Worm (Caenorhabditis elegans): Measurements from ENCODE around the gene F45E1.2.

Gene F45E1.2

DNA sequence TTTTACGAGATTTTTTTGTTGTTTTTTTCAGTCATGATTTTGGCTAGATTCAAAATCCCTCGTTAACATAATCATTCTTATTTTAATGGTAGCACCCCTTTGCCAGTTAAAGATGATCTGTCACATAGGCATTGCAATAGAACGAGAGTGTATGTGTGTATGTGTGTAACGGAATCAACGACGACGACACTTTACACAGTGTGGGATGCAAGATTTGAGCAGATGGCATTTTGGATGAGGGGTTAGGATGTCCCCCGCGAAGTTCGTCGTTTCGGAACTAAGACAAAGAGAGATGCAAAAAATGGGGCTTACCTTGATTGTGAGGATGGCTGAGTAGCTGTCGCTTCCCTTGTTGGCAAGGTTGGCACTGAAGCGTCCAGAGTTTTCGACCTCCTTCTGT is 48.5 kb downstream of the F45E1.2 start:
- TF ChIP-seq B0310.2 (tag; optimal IDR thresholded peaks at IDR 0.05) (no peak), tbx-37 (GFP tag; conservative IDR thresholded peaks at IDR 0.05) (no peak), tbx-11 (GFP tag; IDR thresholded peaks at IDR 0.05) (no peak), ets-7 (tag; optimal IDR thresholded peaks at IDR 0.05) (no peak), scrt-1 (GFP tag; IDR thresholded peaks at IDR 0.05) (no peak), ceh-36 (tag; optimal IDR thresholded peaks at IDR 0.05) (no peak), ceh-13 (GFP tag; optimal IDR thresholded peaks at IDR 0.05) (no peak), hnd-1 (tag; optimal IDR thresholded peaks at IDR 0.05) (no peak), hmbx-1 (tag; optimal IDR thresholded peaks at IDR 0.05) (no peak), aly-1 (tag; optimal IDR thresholded peaks at IDR 0.05) (no peak)

DNA sequence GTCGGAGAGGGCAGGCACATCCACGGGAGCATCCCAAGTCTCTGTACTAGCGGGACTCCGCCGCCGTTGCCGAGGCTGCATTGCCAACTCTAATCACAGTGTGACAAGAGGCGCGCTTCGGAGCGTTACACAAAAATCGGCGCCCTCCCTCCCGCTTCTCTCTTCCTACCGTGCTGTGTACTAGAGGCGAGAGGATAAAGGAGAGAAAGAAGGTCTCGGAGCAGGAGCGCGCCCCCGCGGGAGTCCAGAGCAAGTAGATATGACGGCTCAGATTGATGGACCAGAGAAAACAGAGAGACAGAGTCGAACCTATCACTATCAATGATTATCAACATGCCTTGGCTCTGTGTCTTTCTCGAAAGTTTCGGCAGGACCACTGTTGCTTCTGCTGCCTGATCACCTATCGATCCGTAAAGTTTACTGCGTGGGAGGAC is 49.5 kb downstream of the F45E1.2 start:
- TF ChIP-seq ceh-36 (tag; optimal IDR thresholded peaks at IDR 0.05) = no peak
- no peak for TF ChIP-seq tbx-37 (GFP tag; conservative IDR thresholded peaks at IDR 0.05)
- TF ChIP-seq pes-1 (GFP tag; IDR thresholded peaks at IDR 0.05) = no peak
- TF ChIP-seq B0310.2 (tag; optimal IDR thresholded peaks at IDR 0.05) = no peak
- no peak for TF ChIP-seq tra-4 (tag; optimal IDR thresholded peaks at IDR 0.05)
- no peak for TF ChIP-seq aly-1 (tag; optimal IDR thresholded peaks at IDR 0.05)
- no peak for TF ChIP-seq F13C5.2 (tag; optimal IDR thresholded peaks at IDR 0.05)
